Worm (Caenorhabditis elegans): Measurements from ENCODE around the gene srz-60.

Gene srz-60

ce11 chrIV:3463254-3463653 is 34.6 kb downstream of the srz-60 start, which contains the start of gene F58E2.4:
F58E2.4 (plus strand) TSS chrIV:3463387.
- TF ChIP-seq gei-8 (GFP tag; optimal IDR thresholded peaks at IDR 0.05) (no peak), daf-16 (GFP tag; optimal IDR thresholded peaks at IDR 0.05) (no peak), daf-16 (tag; optimal IDR thresholded peaks at IDR 0.05) (no peak), aha-1 (tag) (peak; percentile 19), D1046.2 (GFP tag; IDR thresholded peaks at IDR 0.05) (no peak), nhr-6 (tag; optimal IDR thresholded peaks at IDR 0.05) (no peak), unc-39 (tag; optimal IDR thresholded peaks at IDR 0.05) (no peak)

- no peak for TF ChIP-seq nhr-42 (GFP tag; IDR thresholded peaks at IDR 0.05)
- TF ChIP-seq nhr-25 (tag; optimal IDR thresholded peaks at IDR 0.05; ENCODE audit: borderline replicate concordance, insufficient read depth), result no peak
- TF ChIP-seq aly-2 (tag; optimal IDR thresholded peaks at IDR 0.05), result no peak
- no peak for TF ChIP-seq lin-39 (tag; optimal IDR thresholded peaks at IDR 0.05)
- no peak for TF ChIP-seq ces-1 (GFP tag; optimal IDR thresholded peaks at IDR 0.05)
- TF ChIP-seq lim-7 (GFP tag; IDR thresholded peaks at IDR 0.05), result no peak
- TF ChIP-seq nhr-10 (tag; optimal IDR thresholded peaks at IDR 0.05), result no peak
- no peak for TF ChIP-seq fos-1 (tag; optimal IDR thresholded peaks at IDR 0.05)
- TF ChIP-seq egl-43 (GFP tag; IDR thresholded peaks at IDR 0.05), result no peak
- TF ChIP-seq ztf-7 (tag; optimal IDR thresholded peaks at IDR 0.05), result no peak
- TF ChIP-seq ZK337.2 (GFP tag; IDR thresholded peaks at IDR 0.05), result no peak
- TF ChIP-seq fkh-10 (GFP tag; optimal IDR thresholded peaks at IDR 0.05), result no peak
- no peak for TF ChIP-seq T26A8.4 (GFP tag; IDR thresholded peaks at IDR 0.05)
- TF ChIP-seq set-16 (GFP tag; IDR thresholded peaks at IDR 0.05), result no peak
- no peak for TF ChIP-seq lin-15B (tag; optimal IDR thresholded peaks at IDR 0.05)
- TF ChIP-seq mxl-3 (GFP tag; optimal IDR thresholded peaks at IDR 0.05), result no peak
- no peak for TF ChIP-seq lsy-2 (tag; optimal IDR thresholded peaks at IDR 0.05)
- no peak for TF ChIP-seq nhr-48 (tag; optimal IDR thresholded peaks at IDR 0.05)
- no peak for TF ChIP-seq pqm-1 (tag; optimal IDR thresholded peaks at IDR 0.05)
Measured at ce11 chrIV:3467128-3467527, 38.4 kb downstream of the srz-60 start, which contains the start of gene F58E2.3. F58E2.3 (plus strand) TSS chrIV:3467428.

ce11 chrIV:3467751-3468150 is 39.1 kb downstream of the srz-60 start:
- no peak for TF ChIP-seq madf-5 (GFP tag; IDR thresholded peaks at IDR 0.05)
- TF ChIP-seq unc-62 (GFP tag; optimal IDR thresholded peaks at IDR 0.05 in 1 of 2), result peak in 1 of 2 experiments; percentile 91
- TF ChIP-seq unc-62 (tag; optimal IDR thresholded peaks at IDR 0.05), result no peak

- TF ChIP-seq duxl-1 (tag; optimal IDR thresholded peaks at IDR 0.05; ENCODE audit: poor library complexity), result no peak
Measured at ce11 chrIV:3469742-3470141, 41.0 kb downstream of the srz-60 start, which contains the start of gene F58E2.2. F58E2.2 (plus strand) TSS chrIV:3470042.

- TF ChIP-seq zfp-3 (GFP tag; conservative IDR thresholded peaks at IDR 0.05), result no peak
Measured at ce11 chrIV:3477124-3477523, 48.4 kb downstream of the srz-60 start, which contains the start of gene srz-69. srz-69 (minus strand) TSS chrIV:3477224.

- TF ChIP-seq ceh-82 (tag; optimal IDR thresholded peaks at IDR 0.05), result no peak
- TF ChIP-seq lir-3 (tag; optimal IDR thresholded peaks at IDR 0.05), result no peak
- no peak for TF ChIP-seq nhr-6 (tag; optimal IDR thresholded peaks at IDR 0.05)
- TF ChIP-seq snpc-4 (tag; optimal IDR thresholded peaks at IDR 0.05), result no peak
- no peak for TF ChIP-seq ceh-62 (tag; optimal IDR thresholded peaks at IDR 0.05)
- no peak for TF ChIP-seq php-3 (GFP tag; IDR thresholded peaks at IDR 0.05)
- no peak for TF ChIP-seq D1046.2 (GFP tag; IDR thresholded peaks at IDR 0.05)
- TF ChIP-seq zag-1 (tag; optimal IDR thresholded peaks at IDR 0.05), result no peak
- no peak for TF ChIP-seq madf-5 (GFP tag; IDR thresholded peaks at IDR 0.05)
- TF ChIP-seq hmg-1.1 (GFP tag; IDR thresholded peaks at IDR 0.05), result no peak
- no peak for TF ChIP-seq daf-16 (GFP tag; optimal IDR thresholded peaks at IDR 0.05)
- TF ChIP-seq daf-16 (tag; optimal IDR thresholded peaks at IDR 0.05), result no peak
- TF ChIP-seq T20F7.1 (GFP tag; optimal IDR thresholded peaks at IDR 0.05), result no peak
- TF ChIP-seq R02D3.7 (tag; optimal IDR thresholded peaks at IDR 0.05), result no peak
- no peak for TF ChIP-seq ztf-11 (tag; optimal IDR thresholded peaks at IDR 0.05)
- no peak for TF ChIP-seq nhr-42 (GFP tag; IDR thresholded peaks at IDR 0.05)
Measured at ce11 chrIV:3478911-3479385, 50.2 kb downstream of the srz-60 start, which contains the start of the genes srz-70 and C09G12.5. srz-70 (minus strand) TSS chrIV:3479011. C09G12.5 (plus strand) TSS chrIV:3479335.
